Fruit fly (Drosophila melanogaster) whole organism, embryonic: ENCODE data around the gene CG31174.

Experiments used
- CG15269 ChIP-seq: fragments of 200-800 bp; sonication (Bioruptor generic); optimal IDR thresholded peaks from 2 replicates; lab custom pipeline; 2018; ENCODE audit warnings: missing biosample characterization, mild to moderate bottlenecking, missing genetic modification characterization, moderate library complexity
- CG2678 ChIP-seq: fragments of 200-800 bp; sonication (Bioruptor generic); optimal IDR thresholded peaks from 3 replicates; lab custom pipeline; 2019; ENCODE audit warnings: missing biosample characterization, mild to moderate bottlenecking, missing genetic modification characterization, moderate library complexity
- CG8924 ChIP-seq: fragments of 200-800 bp; optimal IDR thresholded peaks from 3 replicates; lab custom pipeline; 2019; ENCODE audit warnings: missing biosample characterization, mild to moderate bottlenecking, missing genetic modification characterization, moderate library complexity
- Vsx1 ChIP-seq: fragments of 200-800 bp; sonication (Bioruptor generic); optimal IDR thresholded peaks from 2 replicates; lab custom pipeline; 2017; ENCODE audit warnings: missing biosample characterization, mild to moderate bottlenecking, missing genetic modification characterization, missing genetic modification reagents
- ap ChIP-seq: fragments of 200-800 bp; sonication (Bioruptor generic); IDR thresholded peaks from 2 replicates; pipeline ENCODE4 v1.3.6; 2022; ENCODE audit warnings: missing biosample characterization, missing genetic modification characterization
- insv ChIP-seq, 2 experiments: fragments of 200-800 bp; sonication (Bioruptor generic); optimal IDR thresholded peaks; 3 replicates each; lab custom pipeline; 2016 to 2018; ENCODE audit warnings: missing biosample characterization in 2 of 2, missing genetic modification characterization in 2 of 2
- slp2 ChIP-seq: fragments of 200-800 bp; sonication (Bioruptor generic); optimal IDR thresholded peaks from 2 replicates; lab custom pipeline; 2016; ENCODE audit warnings: missing biosample characterization, missing genetic modification characterization
- stc ChIP-seq: fragments of 200-800 bp; sonication (Bioruptor generic); IDR thresholded peaks from 2 replicates; pipeline ENCODE4 v1.3.6; 2022; ENCODE audit warnings: missing biosample characterization, missing genetic modification characterization
- trem ChIP-seq: fragments of 200-800 bp; optimal IDR thresholded peaks from 3 replicates; lab custom pipeline; 2019; ENCODE audit warnings: missing biosample characterization, mild to moderate bottlenecking, missing genetic modification characterization, moderate library complexity

dm6 chr3R:21843665-21844064, 25.6 kb downstream of the CG31174 start, which contains the start of gene Gr93b:
- TF ChIP-seq insv (GFP tag; optimal IDR thresholded peaks at IDR 0.05; lab: Kevin White, UChicago) (no peak), stc (GFP tag; lab: Robert Waterston, UW) (no peak), CG2678 (tag; lab: Kevin White, UChicago) (no peak), slp2 (no peak), CG15269 (tag; lab: Kevin White, UChicago) (no peak), Vsx1 (GFP tag; lab: Kevin White, UChicago) (no peak), trem (tag; lab: Kevin White, UChicago) (no peak), ap (GFP tag; lab: Robert Waterston, UW) (no peak), CG8924 (tag; lab: Kevin White, UChicago) (no peak)
